Worm (Caenorhabditis elegans): ENCODE data around the gene hum-6.
A peak's percentile ranks its signal among the peaks of the same experiment; 100 is the strongest.

Gene hum-6

ce11 chrX:2344666-2345065, 41.8 kb downstream of the hum-6 start, which contains the start of gene nlp-2:
Gene nlp-2 (minus strand): TSS chrX:2344766.
- TF ChIP-seq lin-13 (tag; optimal IDR thresholded peaks at IDR 0.05) = no peak
- no peak for TF ChIP-seq ces-1 (GFP tag; optimal IDR thresholded peaks at IDR 0.05)
- TF ChIP-seq unc-62 (GFP tag; optimal IDR thresholded peaks at IDR 0.05) = no peak
- no peak for TF ChIP-seq sptf-1 (tag; optimal IDR thresholded peaks at IDR 0.05)
- no peak for TF ChIP-seq M03D4.4 (tag; optimal IDR thresholded peaks at IDR 0.05)
- no peak for TF ChIP-seq drap-1 (GFP tag; optimal IDR thresholded peaks at IDR 0.05)

- TF ChIP-seq lsy-2 (tag; optimal IDR thresholded peaks at IDR 0.05) (no peak), unc-62 (GFP tag; optimal IDR thresholded peaks at IDR 0.05) (peak; percentile 80), unc-120 (tag; optimal IDR thresholded peaks at IDR 0.05; ENCODE audit: poor library complexity, severe bottlenecking) (peak; percentile 16)
Measured at ce11 chrX:2347962-2348361, 45.1 kb downstream of the hum-6 start.

- TF ChIP-seq M03D4.4 (tag; optimal IDR thresholded peaks at IDR 0.05) (no peak), zip-8 (tag; optimal IDR thresholded peaks at IDR 0.05) (no peak), sptf-1 (tag; optimal IDR thresholded peaks at IDR 0.05) (no peak), drap-1 (GFP tag; optimal IDR thresholded peaks at IDR 0.05) (no peak), elt-3 (tag; optimal IDR thresholded peaks at IDR 0.05) (no peak), flh-1 (GFP tag; optimal IDR thresholded peaks at IDR 0.05) (no peak), cnd-1 (tag; optimal IDR thresholded peaks at IDR 0.05) (no peak), ceh-83 (GFP tag; optimal IDR thresholded peaks at IDR 0.05) (no peak), pha-4 (tag; optimal IDR thresholded peaks at IDR 0.05) (no peak), ham-2 (GFP tag; optimal IDR thresholded peaks at IDR 0.05) (no peak), elt-1 (tag; optimal IDR thresholded peaks at IDR 0.05; ENCODE audit: borderline replicate concordance, insufficient read depth) (no peak), unc-120 (tag; optimal IDR thresholded peaks at IDR 0.05; ENCODE audit: poor library complexity, severe bottlenecking) (no peak), bed-3 (GFP tag; optimal IDR thresholded peaks at IDR 0.05) (no peak), nhr-12 (tag; optimal IDR thresholded peaks at IDR 0.05) (no peak), mls-2 (tag; optimal IDR thresholded peaks at IDR 0.05) (no peak), ces-1 (GFP tag; optimal IDR thresholded peaks at IDR 0.05) (no peak), nhr-28 (tag; optimal IDR thresholded peaks at IDR 0.05) (no peak), lin-32 (GFP tag; optimal IDR thresholded peaks at IDR 0.05) (no peak)
Measured at ce11 chrX:2352929-2353328, 50.0 kb downstream of the hum-6 start.

ce11 chrX:2359797-2360196, 56.9 kb downstream of the hum-6 start, which contains the start of gene lgc-40:
Gene lgc-40 (plus strand): TSS chrX:2360097.
- TF ChIP-seq ces-1 (GFP tag; optimal IDR thresholded peaks at IDR 0.05) (no peak), snpc-4 (tag; optimal IDR thresholded peaks at IDR 0.05) (no peak), unc-39 (tag; optimal IDR thresholded peaks at IDR 0.05) (no peak), M03D4.4 (tag; optimal IDR thresholded peaks at IDR 0.05) (no peak), bed-3 (GFP tag; optimal IDR thresholded peaks at IDR 0.05) (no peak), unc-62 (GFP tag; optimal IDR thresholded peaks at IDR 0.05) (no peak), sptf-1 (tag; optimal IDR thresholded peaks at IDR 0.05) (no peak)

- TF ChIP-seq nhr-237 (tag; optimal IDR thresholded peaks at IDR 0.05) (no peak), blmp-1 (tag; optimal IDR thresholded peaks at IDR 0.05) (no peak), nhr-12 (tag; optimal IDR thresholded peaks at IDR 0.05) (no peak), cnd-1 (tag; optimal IDR thresholded peaks at IDR 0.05) (no peak), snpc-4 (tag; optimal IDR thresholded peaks at IDR 0.05) (no peak), pha-4 (tag; optimal IDR thresholded peaks at IDR 0.05) (no peak), elt-1 (tag; optimal IDR thresholded peaks at IDR 0.05; ENCODE audit: borderline replicate concordance, insufficient read depth) (no peak), sptf-1 (tag; optimal IDR thresholded peaks at IDR 0.05) (no peak), ceh-43 (GFP tag; optimal IDR thresholded peaks at IDR 0.05) (no peak), ztf-11 (tag; optimal IDR thresholded peaks at IDR 0.05) (no peak), lin-32 (GFP tag; optimal IDR thresholded peaks at IDR 0.05) (no peak), tbx-8 (GFP tag; optimal IDR thresholded peaks at IDR 0.05) (no peak), sem-2 (GFP tag; optimal IDR thresholded peaks at IDR 0.05) (no peak), nhr-2 (tag; optimal IDR thresholded peaks at IDR 0.05) (no peak), M03D4.4 (tag; optimal IDR thresholded peaks at IDR 0.05) (no peak)
Measured at ce11 chrX:2362872-2363271, 60.0 kb downstream of the hum-6 start.
